Worm (Caenorhabditis elegans): ENCODE data around the gene trap-3.
A peak's percentile ranks its signal among the peaks of the same experiment; 100 is the strongest.

ce11 chrIV:2408437-2408836 lies 19.2 kb downstream of the trap-3 start:
- TF ChIP-seq hnd-1 (tag; optimal IDR thresholded peaks at IDR 0.05): peak; percentile 75
- TF ChIP-seq scrt-1 (GFP tag; IDR thresholded peaks at IDR 0.05): peak; percentile 94
- TF ChIP-seq ama-1 (optimal IDR thresholded peaks at IDR 0.05): no peak
- TF ChIP-seq sea-1 (GFP tag; conservative IDR thresholded peaks at IDR 0.05): peak; percentile 86

All from whole organism, early embryonic.